Fruit fly (Drosophila melanogaster) S2 (cell line): ENCODE data around the gene Or10a.

Source experiments
- CG8478 ChIP-seq: fragments of >200 bp; optimal IDR thresholded peaks from 2 replicates; lab custom pipeline; 2018
- CTCF ChIP-seq, 2 experiments: fragments of >200 bp; optimal IDR thresholded peaks; 2 replicates each; lab custom pipeline; 2018

DNA sequence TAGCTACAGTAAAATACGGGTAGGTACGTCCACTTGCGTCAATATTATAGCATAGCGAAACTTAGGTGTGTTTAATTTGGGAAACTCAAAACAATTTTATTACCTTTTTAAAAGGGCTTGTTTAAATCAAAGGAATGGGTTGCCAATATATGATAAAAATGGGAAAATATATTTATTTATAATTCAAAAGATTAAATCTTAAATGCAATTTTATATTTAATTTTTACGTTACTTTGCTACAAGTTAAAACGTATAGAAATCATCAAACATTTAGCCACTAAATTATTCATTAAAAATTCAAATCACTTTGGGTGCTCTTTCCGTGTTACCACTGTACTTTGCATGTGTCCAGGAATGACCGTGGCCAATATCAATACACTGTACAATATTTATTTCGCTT is 23.7 kb upstream of the Or10a start:
- TF ChIP-seq CG8478 (lab: Kevin White, UChicago) (no peak), CTCF (optimal IDR thresholded peaks at IDR 0.05; lab: Kevin White, UChicago) (no peak)
